Worm (Caenorhabditis elegans): ENCODE data around the gene eif-3.G.
"Not testable (repeated sequence)": the region's sequence is repeated elsewhere in the genome, so short reads cannot be mapped to it uniquely, and the experiment has no call there.

The eif-3.G gene

ce11 chrII:8459832-8460566 is 17.4 kb downstream of the eif-3.G start:
- TF ChIP-seq rpc-1 (optimal IDR thresholded peaks at IDR 0.05) = peak; percentile 3
- not testable (repeated sequence) for TF ChIP-seq rpc-1 (tag; optimal IDR thresholded peaks at IDR 0.05)
- TF ChIP-seq aptf-3 (GFP tag; IDR thresholded peaks at IDR 0.05) = peak; percentile 79; the same call in 1 of the 2 replicates
- peak; percentile 97 for TF ChIP-seq hsf-1 (GFP tag; IDR thresholded peaks at IDR 0.05)
- TF ChIP-seq dox-1 (GFP tag; IDR thresholded peaks at IDR 0.05) = peak; percentile 68
- peak; percentile 18; the same call in 1 of the 2 replicates for TF ChIP-seq rcor-1 (GFP tag; IDR thresholded peaks at IDR 0.05)
- peak; percentile 27 for TF ChIP-seq madf-6 (GFP tag; IDR thresholded peaks at IDR 0.05)
- peak; percentile 68; the same call in 1 of the 2 replicates for TF ChIP-seq madf-3 (GFP tag; IDR thresholded peaks at IDR 0.05)
- 0 out of 2 replicates have a peak, but pooled peaks have one; percentile 33 for TF ChIP-seq ceh-40 (GFP tag; IDR thresholded peaks at IDR 0.05)
- peak; percentile 51 for TF ChIP-seq egrh-3 (GFP tag; IDR thresholded peaks at IDR 0.05)

- TF ChIP-seq F57A8.1 (GFP tag; optimal IDR thresholded peaks at IDR 0.05) (no peak), ceh-40 (GFP tag; IDR thresholded peaks at IDR 0.05) (peak; percentile 21; the same call in 1 of the 2 replicates), ztf-28 (GFP tag; IDR thresholded peaks at IDR 0.05) (no peak), B0019.2 (GFP tag; conservative IDR thresholded peaks at IDR 0.05) (no peak), nfya-2 (GFP tag; IDR thresholded peaks at IDR 0.05) (no peak), nfya-1 (tag; optimal IDR thresholded peaks at IDR 0.05; ENCODE audit: borderline replicate concordance, insufficient read depth) (no peak), nhr-179 (tag; optimal IDR thresholded peaks at IDR 0.05) (no peak), him-1 (tag; optimal IDR thresholded peaks at IDR 0.05) (no peak), Y53G8AR.9 (GFP tag; conservative IDR thresholded peaks at IDR 0.05) (peak; percentile 71), dpff-1 (tag; optimal IDR thresholded peaks at IDR 0.05) (no peak), let-607 (tag; optimal IDR thresholded peaks at IDR 0.05) (no peak), pbrm-1 (GFP tag; IDR thresholded peaks at IDR 0.05) (peak; percentile 36; the same call in 1 of the 2 replicates), tbx-9 (tag; optimal IDR thresholded peaks at IDR 0.05; ENCODE audit: borderline replicate concordance) (no peak), zfh-2 (GFP tag; conservative IDR thresholded peaks at IDR 0.05) (no peak), lin-54 (GFP tag; optimal IDR thresholded peaks at IDR 0.05) (peak; percentile 61), lag-1 (GFP tag; IDR thresholded peaks at IDR 0.05) (no peak), snpc-1.3 (tag; optimal IDR thresholded peaks at IDR 0.05; ENCODE audit: insufficient read depth) (no peak), sptf-2 (GFP tag; optimal IDR thresholded peaks at IDR 0.05) (no peak), atf-7 (tag; optimal IDR thresholded peaks at IDR 0.05) (no peak), nhr-120 (GFP tag; IDR thresholded peaks at IDR 0.05) (no peak), athp-1 (tag; optimal IDR thresholded peaks at IDR 0.05) (peak; percentile 57), lin-40 (tag; optimal IDR thresholded peaks at IDR 0.05) (no peak), madf-8 (GFP tag; conservative IDR thresholded peaks at IDR 0.05) (peak; percentile 15; the same call in 1 of the 2 replicates), tlf-1 (GFP tag; optimal IDR thresholded peaks at IDR 0.05) (peak; percentile 62), F49E8.2 (tag; optimal IDR thresholded peaks at IDR 0.05; ENCODE audit: insufficient read depth) (no peak), B0035.1 (tag; optimal IDR thresholded peaks at IDR 0.05) (peak; percentile 46), snpc-1.1 (tag; optimal IDR thresholded peaks at IDR 0.05; ENCODE audit: insufficient read depth) (no peak), mxl-1 (tag; optimal IDR thresholded peaks at IDR 0.05) (no peak), C17E4.6 (GFP tag; IDR thresholded peaks at IDR 0.05) (no peak), repo-1 (tag; optimal IDR thresholded peaks at IDR 0.05) (no peak), cebp-2 (GFP tag; IDR thresholded peaks at IDR 0.05) (no peak), attf-3 (GFP tag; conservative IDR thresholded peaks at IDR 0.05) (no peak), madf-6 (GFP tag; IDR thresholded peaks at IDR 0.05) (peak; percentile 57), somi-1 (GFP tag; optimal IDR thresholded peaks at IDR 0.05) (no peak), F10E7.11 (tag; optimal IDR thresholded peaks at IDR 0.05) (no peak), cebp-1 (GFP tag; IDR thresholded peaks at IDR 0.05) (no peak), cebp-1 (tag; optimal IDR thresholded peaks at IDR 0.05) (peak; percentile 55), egl-18 (GFP tag; IDR thresholded peaks at IDR 0.05) (no peak)
Measured at ce11 chrII:8464448-8464898, 21.9 kb downstream of the eif-3.G start, which contains the start of gene fars-3. fars-3 (plus strand) TSS chrII:8464848.

Data from whole organism, young adult.